Worm (Caenorhabditis elegans): ENCODE measurements around the gene fbxa-55.
A peak's percentile ranks its signal among the peaks of the same experiment; 100 is the strongest.

fbxa-55 gene

ce11 chrIII:936037-936507 lies at the start of gene fbxa-55:
fbxa-55 (minus strand) TSS chrIII:936087.
- TF ChIP-seq alr-1 (tag; optimal IDR thresholded peaks at IDR 0.05) (no peak), fos-1 (tag; optimal IDR thresholded peaks at IDR 0.05) (peak; percentile 68)

DNA sequence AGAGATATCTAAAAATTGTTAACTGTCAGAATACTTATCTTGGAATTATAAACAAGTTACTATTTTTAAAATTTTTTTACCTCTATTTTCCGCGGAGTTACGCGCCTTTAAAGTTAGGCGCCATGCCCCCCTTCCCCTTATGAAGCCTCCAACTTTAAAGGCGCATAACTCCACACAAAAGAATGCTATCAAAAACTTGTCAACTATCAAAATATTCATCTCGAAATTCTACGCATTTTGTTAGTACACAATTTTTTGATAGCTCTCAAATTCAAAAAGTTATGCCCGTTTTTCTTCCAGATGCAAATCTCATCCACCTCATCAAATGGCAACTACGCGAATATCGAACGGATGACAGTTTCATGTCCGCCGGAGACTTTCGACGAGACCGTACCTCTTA lies 47.1 kb upstream of the fbxa-55 start, which contains the start of gene tbc-10:
TSS of gene tbc-10 (plus strand) at position 301 of the 400 bp plus-strand sequence.
- TF ChIP-seq egl-27 (tag; optimal IDR thresholded peaks at IDR 0.05) (no peak), unc-55 (GFP tag; optimal IDR thresholded peaks at IDR 0.05) (no peak), ztf-1 (GFP tag; conservative IDR thresholded peaks at IDR 0.05) (no peak), lin-11 (tag; optimal IDR thresholded peaks at IDR 0.05) (no peak), aly-2 (tag; optimal IDR thresholded peaks at IDR 0.05) (no peak), lin-13 (GFP tag; optimal IDR thresholded peaks at IDR 0.05) (no peak), peb-1 (tag; optimal IDR thresholded peaks at IDR 0.05) (no peak), elt-1 (tag; optimal IDR thresholded peaks at IDR 0.05) (no peak), lsy-2 (tag; optimal IDR thresholded peaks at IDR 0.05) (no peak), elt-3 (tag; optimal IDR thresholded peaks at IDR 0.05) (no peak), C34F6.9 (tag; optimal IDR thresholded peaks at IDR 0.05) (no peak), nhr-77 (tag; optimal IDR thresholded peaks at IDR 0.05) (no peak), Y55F3AM.14 (GFP tag; optimal IDR thresholded peaks at IDR 0.05) (no peak), ama-1 (optimal IDR thresholded peaks at IDR 0.05) (no peak), snpc-4 (tag; optimal IDR thresholded peaks at IDR 0.05) (no peak), dmd-4 (tag; optimal IDR thresholded peaks at IDR 0.05) (no peak), nhr-25 (tag; optimal IDR thresholded peaks at IDR 0.05) (no peak), ZK546.5 (tag; optimal IDR thresholded peaks at IDR 0.05) (no peak), unc-39 (tag; optimal IDR thresholded peaks at IDR 0.05) (no peak), alr-1 (tag; optimal IDR thresholded peaks at IDR 0.05) (no peak)

- TF ChIP-seq ztf-4 (tag; optimal IDR thresholded peaks at IDR 0.05): no peak
- TF ChIP-seq lin-11 (tag; optimal IDR thresholded peaks at IDR 0.05): no peak
- no peak for TF ChIP-seq elt-1 (tag; optimal IDR thresholded peaks at IDR 0.05)
- TF ChIP-seq nhr-12 (tag; optimal IDR thresholded peaks at IDR 0.05): no peak
- TF ChIP-seq mdl-1 (tag; optimal IDR thresholded peaks at IDR 0.05): no peak
- no peak for TF ChIP-seq ceh-82 (tag; optimal IDR thresholded peaks at IDR 0.05)
- TF ChIP-seq nhr-77 (tag; optimal IDR thresholded peaks at IDR 0.05): no peak
- TF ChIP-seq crh-2 (tag; optimal IDR thresholded peaks at IDR 0.05): no peak
- no peak for TF ChIP-seq nhr-10 (tag; optimal IDR thresholded peaks at IDR 0.05)
- TF ChIP-seq elt-3 (tag; optimal IDR thresholded peaks at IDR 0.05): no peak
- no peak for TF ChIP-seq blmp-1 (tag; optimal IDR thresholded peaks at IDR 0.05; ENCODE audit: insufficient read depth)
- no peak for TF ChIP-seq ama-1 (optimal IDR thresholded peaks at IDR 0.05)
- TF ChIP-seq mbf-1 (tag; optimal IDR thresholded peaks at IDR 0.05): no peak
- peak; percentile 51 for TF ChIP-seq fos-1 (tag; optimal IDR thresholded peaks at IDR 0.05)
- TF ChIP-seq nhr-25 (tag; optimal IDR thresholded peaks at IDR 0.05): peak; percentile 17
- TF ChIP-seq F13H6.1 (tag; optimal IDR thresholded peaks at IDR 0.05): no peak
- no peak for TF ChIP-seq sma-9 (GFP tag; optimal IDR thresholded peaks at IDR 0.05)
- no peak for TF ChIP-seq sma-9 (tag; optimal IDR thresholded peaks at IDR 0.05)
- TF ChIP-seq sem-4 (tag; optimal IDR thresholded peaks at IDR 0.05): peak; percentile 4
- TF ChIP-seq lin-39 (tag; optimal IDR thresholded peaks at IDR 0.05): no peak
- TF ChIP-seq gmeb-1 (tag; optimal IDR thresholded peaks at IDR 0.05): peak; percentile 41
- peak in 1 of 2 experiments; percentile 4 for TF ChIP-seq lsy-2 (tag; optimal IDR thresholded peaks at IDR 0.05)
- TF ChIP-seq C34F6.9 (tag; optimal IDR thresholded peaks at IDR 0.05): peak; percentile 58
- TF ChIP-seq nhr-237 (tag; optimal IDR thresholded peaks at IDR 0.05): no peak
- no peak for TF ChIP-seq egl-27 (tag; optimal IDR thresholded peaks at IDR 0.05)
- TF ChIP-seq ZK546.5 (tag; optimal IDR thresholded peaks at IDR 0.05): no peak
- no peak for TF ChIP-seq alr-1 (tag; optimal IDR thresholded peaks at IDR 0.05)
- TF ChIP-seq R02D3.7 (tag; optimal IDR thresholded peaks at IDR 0.05): no peak
- TF ChIP-seq snpc-4 (tag; optimal IDR thresholded peaks at IDR 0.05): no peak
- no peak for TF ChIP-seq lin-13 (GFP tag; optimal IDR thresholded peaks at IDR 0.05)
- peak; percentile 69 for TF ChIP-seq unc-55 (GFP tag; optimal IDR thresholded peaks at IDR 0.05)
- no peak for TF ChIP-seq unc-39 (tag; optimal IDR thresholded peaks at IDR 0.05)
- TF ChIP-seq nhr-129 (tag; optimal IDR thresholded peaks at IDR 0.05): peak; percentile 21
- TF ChIP-seq nhr-11 (tag; optimal IDR thresholded peaks at IDR 0.05): no peak
- no peak for TF ChIP-seq nhr-21 (tag; optimal IDR thresholded peaks at IDR 0.05)
- no peak for TF ChIP-seq peb-1 (tag; optimal IDR thresholded peaks at IDR 0.05)
Measured at ce11 chrIII:981960-982359, 46.1 kb upstream of the fbxa-55 start.
